Fruit fly (Drosophila melanogaster): ENCODE data around the gene CG9396.

CG9396 gene

dm6 chr3R:9581089-9581520 is 9.7 kb upstream of the CG9396 start, which contains the start of gene CG8301:
CG8301 (plus strand) TSS chr3R:9581306.
- no peak for TF ChIP-seq CG2129 (GFP tag; IDR thresholded peaks at IDR 0.05; ENCODE audit: partially characterized antibody)
- TF ChIP-seq Drgx (GFP tag; IDR thresholded peaks at IDR 0.05): peak; percentile 56
- TF ChIP-seq Blimp-1 (GFP tag; optimal IDR thresholded peaks at IDR 0.05): peak; percentile 7
- TF ChIP-seq Camta (GFP tag; optimal IDR thresholded peaks at IDR 0.05): peak; percentile 14
- no peak for TF ChIP-seq HLH4C (GFP tag; IDR thresholded peaks at IDR 0.05; ENCODE audit: partially characterized antibody)
- TF ChIP-seq NK7.1 (GFP tag; optimal IDR thresholded peaks at IDR 0.05): no peak
- TF ChIP-seq Doc3 (GFP tag; IDR thresholded peaks at IDR 0.05; ENCODE audit: partially characterized antibody): no peak
- TF ChIP-seq zen2 (GFP tag; IDR thresholded peaks at IDR 0.05; ENCODE audit: partially characterized antibody): 0 out of 3 replicates have a peak, but pooled peaks have one; percentile 32
- TF ChIP-seq lilli (GFP tag; optimal IDR thresholded peaks at IDR 0.05): peak; percentile 49
- TF ChIP-seq CG7556 (GFP tag; optimal IDR thresholded peaks at IDR 0.05): peak; percentile 34
- no peak for TF ChIP-seq CG11560 (tag; IDR thresholded peaks at IDR 0.05)
- TF ChIP-seq Xbp1 (GFP tag; optimal IDR thresholded peaks at IDR 0.05): peak; percentile 38
- peak; percentile 24 for TF ChIP-seq Oli (tag; optimal IDR thresholded peaks at IDR 0.05)
- TF ChIP-seq Dbx (GFP tag; IDR thresholded peaks at IDR 0.05): peak; percentile 15; the same call in 1 of the 3 replicates
- TF ChIP-seq CG13624 (GFP tag; optimal IDR thresholded peaks at IDR 0.05): no peak
- TF ChIP-seq p53 (GFP tag; optimal IDR thresholded peaks at IDR 0.05): no peak
- TF ChIP-seq inv (GFP tag; IDR thresholded peaks at IDR 0.05; ENCODE audit: partially characterized antibody): no peak
- no peak for TF ChIP-seq oc (tag; optimal IDR thresholded peaks at IDR 0.05)
- peak; percentile 18; the same call in 1 of the 2 replicates for TF ChIP-seq onecut (GFP tag; IDR thresholded peaks at IDR 0.05)
- peak; percentile 24 for TF ChIP-seq CG12299 (tag; optimal IDR thresholded peaks at IDR 0.05)
- TF ChIP-seq seq (GFP tag; IDR thresholded peaks at IDR 0.05): no peak; the same call in 1 of the 2 replicates
- no peak for TF ChIP-seq wor (GFP tag; IDR thresholded peaks at IDR 0.05)
- peak; percentile 53 for TF ChIP-seq CG13424 (tag; optimal IDR thresholded peaks at IDR 0.05)
- no peak for TF ChIP-seq hkb (optimal IDR thresholded peaks at IDR 0.05)
- peak; percentile 70 for TF ChIP-seq hkb (GFP tag; IDR thresholded peaks at IDR 0.05)
- peak; percentile 53 for TF ChIP-seq CG12391 (tag; optimal IDR thresholded peaks at IDR 0.05)
- TF ChIP-seq CG32767 (GFP tag; IDR thresholded peaks at IDR 0.05): 0 out of 2 replicates have a peak, but pooled peaks have one; percentile 23
- peak; percentile 16; the same call in 1 of the 2 replicates for TF ChIP-seq NFAT (GFP tag; IDR thresholded peaks at IDR 0.05)
- TF ChIP-seq CG16779 (GFP tag; IDR thresholded peaks at IDR 0.05): peak; percentile 69; the same call in 1 of the 2 replicates
- TF ChIP-seq CG11695 (GFP tag; IDR thresholded peaks at IDR 0.05): peak; percentile 56; the same call in 2 of the 3 replicates
- TF ChIP-seq HLH3B (GFP tag; IDR thresholded peaks at IDR 0.05): 0 out of 2 replicates have a peak, but pooled peaks have one; percentile 4
- peak; percentile 20 for TF ChIP-seq CG5180 (GFP tag; optimal IDR thresholded peaks at IDR 0.05)
- peak; percentile 5 for TF ChIP-seq az2 (GFP tag; optimal IDR thresholded peaks at IDR 0.05)
- peak; percentile 43 for TF ChIP-seq CG2712 (tag; optimal IDR thresholded peaks at IDR 0.05)
- no peak for TF ChIP-seq Vsx1 (GFP tag; optimal IDR thresholded peaks at IDR 0.05)
- no peak for TF ChIP-seq CG6272 (GFP tag; IDR thresholded peaks at IDR 0.05)
- TF ChIP-seq ci (GFP tag; IDR thresholded peaks at IDR 0.05): 0 out of 3 replicates have a peak, but pooled peaks have one; percentile 37
- no peak for TF ChIP-seq CG15696 (tag; optimal IDR thresholded peaks at IDR 0.05)
- no peak for TF ChIP-seq CG30431 (GFP tag; optimal IDR thresholded peaks at IDR 0.05)
- TF ChIP-seq CG31388 (GFP tag; optimal IDR thresholded peaks at IDR 0.05): no peak
- no peak for TF ChIP-seq CG7745 (tag; optimal IDR thresholded peaks at IDR 0.05)
- TF ChIP-seq CG8944 (GFP tag; optimal IDR thresholded peaks at IDR 0.05): no peak
- TF ChIP-seq sr (GFP tag; IDR thresholded peaks at IDR 0.05): peak; percentile 86
- peak; percentile 72 for TF ChIP-seq sens (GFP tag)
- peak; percentile 68 for TF ChIP-seq lab (GFP tag; optimal IDR thresholded peaks at IDR 0.05)
- no peak for TF ChIP-seq CG17328 (GFP tag; IDR thresholded peaks at IDR 0.05)
- peak; percentile 10 for TF ChIP-seq pzg (GFP tag; optimal IDR thresholded peaks at IDR 0.05)
- peak; percentile 28 for TF ChIP-seq scrt (GFP tag; optimal IDR thresholded peaks at IDR 0.05)
- no peak for TF ChIP-seq Atf6 (GFP tag; IDR thresholded peaks at IDR 0.05)
- TF ChIP-seq Fer2 (tag; optimal IDR thresholded peaks at IDR 0.05): no peak

Data from whole organism, embryonic.